Worm (Caenorhabditis elegans): ENCODE results near the gene nas-18.

Gene nas-18

DNA sequence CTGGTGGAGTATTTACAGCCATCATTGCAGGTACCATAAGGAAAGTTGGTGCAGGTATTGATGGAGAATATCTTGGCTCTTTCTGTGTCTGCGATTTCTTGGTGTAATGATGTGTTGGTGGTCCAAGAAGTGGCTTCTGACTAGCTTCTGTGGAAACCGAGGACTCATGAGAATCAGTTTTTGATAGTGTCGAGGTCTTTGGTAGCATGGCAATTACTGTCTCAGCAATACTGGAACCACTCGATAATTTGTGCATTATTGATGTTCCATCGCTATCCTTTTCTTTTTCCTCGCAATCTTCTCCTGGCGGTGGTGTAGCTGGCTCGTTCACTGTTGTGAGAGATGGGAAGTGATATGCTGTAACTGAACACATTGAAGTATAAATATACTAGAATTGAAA lies 32.7 kb upstream of the nas-18 start:
- TF ChIP-seq pag-3 (tag; optimal IDR thresholded peaks at IDR 0.05; ENCODE audit: borderline replicate concordance, insufficient read depth) (no peak), zip-4 (GFP tag; optimal IDR thresholded peaks at IDR 0.05) (no peak)

DNA sequence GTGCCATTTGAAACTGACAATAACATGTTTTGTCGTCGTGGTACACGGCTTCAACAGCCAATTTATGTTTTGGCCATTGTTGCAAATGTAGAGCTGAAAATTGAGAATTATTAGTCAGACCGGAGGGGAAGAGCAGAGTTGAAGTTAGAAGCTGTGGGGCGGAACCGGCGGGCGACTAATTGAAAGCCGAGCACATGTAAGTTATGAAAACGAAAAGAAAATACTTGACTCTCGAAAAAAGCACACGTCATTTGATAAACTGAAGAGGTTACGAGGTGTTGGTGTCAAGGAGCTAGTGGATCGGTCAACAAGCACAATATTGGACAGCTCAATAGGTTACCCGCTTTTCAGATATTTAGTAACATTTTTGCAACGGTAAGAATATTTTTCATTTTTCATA lies 30.1 kb upstream of the nas-18 start, which contains the start of gene dop-5:
TSS of gene dop-5 (minus strand) at position 101 of the 400 bp plus-strand sequence.
- TF ChIP-seq nhr-47 (tag; optimal IDR thresholded peaks at IDR 0.05) (no peak), unc-30 (tag; optimal IDR thresholded peaks at IDR 0.05) (no peak), dsc-1 (tag; optimal IDR thresholded peaks at IDR 0.05) (no peak), grh-1 (GFP tag; IDR thresholded peaks at IDR 0.05) (no peak), nhr-76 (tag; optimal IDR thresholded peaks at IDR 0.05) (no peak), snu-23 (GFP tag; optimal IDR thresholded peaks at IDR 0.05) (no peak), jun-1 (tag; optimal IDR thresholded peaks at IDR 0.05) (no peak), nhr-237 (tag; optimal IDR thresholded peaks at IDR 0.05) (no peak), nhr-28 (tag; optimal IDR thresholded peaks at IDR 0.05) (no peak), ceh-90 (tag; optimal IDR thresholded peaks at IDR 0.05) (no peak), ceh-82 (tag; optimal IDR thresholded peaks at IDR 0.05) (no peak), ztf-11 (tag; optimal IDR thresholded peaks at IDR 0.05) (no peak), xbp-1 (tag; optimal IDR thresholded peaks at IDR 0.05) (no peak), lin-13 (GFP tag; optimal IDR thresholded peaks at IDR 0.05) (no peak), mab-9 (GFP tag; IDR thresholded peaks at IDR 0.05) (no peak), mef-2 (tag; optimal IDR thresholded peaks at IDR 0.05) (no peak), hlh-4 (tag; optimal IDR thresholded peaks at IDR 0.05) (no peak)

DNA sequence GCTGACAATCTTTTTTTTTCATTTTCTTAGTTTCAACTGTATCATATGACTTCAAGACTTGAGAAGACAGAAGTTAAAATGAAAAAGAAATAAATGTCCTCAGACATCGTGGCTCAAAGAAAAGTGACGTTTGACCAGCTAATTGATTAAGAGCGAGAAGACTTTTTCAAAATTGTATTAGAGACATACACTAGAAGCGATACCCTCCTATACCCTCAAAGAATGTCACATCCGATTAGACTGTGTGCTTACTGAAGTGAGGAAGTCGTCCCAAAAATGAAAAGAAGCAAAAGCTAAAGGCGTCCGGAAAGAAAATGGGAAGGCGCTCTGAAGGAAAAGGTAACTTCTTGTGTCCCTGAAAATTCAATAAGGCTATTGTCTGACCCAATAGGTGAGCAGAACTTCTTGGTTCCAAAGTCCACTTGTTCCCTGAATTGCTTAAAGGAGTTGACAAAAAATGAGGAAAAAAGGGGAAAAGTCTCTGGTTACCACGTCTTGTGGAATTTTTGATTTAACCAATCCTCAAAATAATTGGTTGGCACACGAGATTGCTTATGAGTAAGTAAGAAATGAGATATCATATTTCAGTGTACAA lies 23.9 kb upstream of the nas-18 start:
- TF ChIP-seq grh-1 (GFP tag; IDR thresholded peaks at IDR 0.05) (no peak), lin-15B (tag; optimal IDR thresholded peaks at IDR 0.05) (no peak), F16B12.6 (tag; optimal IDR thresholded peaks at IDR 0.05) (no peak), egl-13 (tag; optimal IDR thresholded peaks at IDR 0.05) (peak; percentile 48), nhr-76 (tag; optimal IDR thresholded peaks at IDR 0.05) (no peak), dsc-1 (tag; optimal IDR thresholded peaks at IDR 0.05) (no peak), lin-14 (GFP tag; optimal IDR thresholded peaks at IDR 0.05) (peak; percentile 19), isw-1 (GFP tag; IDR thresholded peaks at IDR 0.05) (no peak), hlh-17 (GFP tag; optimal IDR thresholded peaks at IDR 0.05; ENCODE audit: borderline replicate concordance) (no peak), unc-86 (tag; optimal IDR thresholded peaks at IDR 0.05) (no peak)

DNA sequence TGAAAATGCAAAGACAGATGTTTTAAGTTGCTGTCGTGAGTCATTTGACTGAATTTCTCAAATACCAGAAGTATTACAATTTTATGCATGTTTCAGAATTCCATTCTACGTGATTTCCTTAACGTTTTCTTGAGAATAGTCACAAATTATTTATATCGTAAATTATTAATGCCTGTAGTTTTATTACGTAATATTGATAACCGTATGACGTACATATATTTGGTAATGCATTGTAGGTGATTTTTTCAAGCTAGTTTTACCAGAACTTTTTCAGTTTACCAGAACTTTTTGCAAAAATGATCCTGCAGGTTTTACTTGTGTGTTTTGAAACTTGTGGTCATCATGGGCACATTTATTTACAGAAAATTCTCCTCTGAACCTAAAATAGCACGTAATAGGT lies 22.3 kb upstream of the nas-18 start:
- TF ChIP-seq C04F5.9 (tag; optimal IDR thresholded peaks at IDR 0.05) (no peak), egl-27 (tag; optimal IDR thresholded peaks at IDR 0.05) (no peak), blmp-1 (tag; optimal IDR thresholded peaks at IDR 0.05) (no peak), swsn-7 (tag; optimal IDR thresholded peaks at IDR 0.05) (no peak), dpl-1 (GFP tag; optimal IDR thresholded peaks at IDR 0.05) (no peak), efl-1 (optimal IDR thresholded peaks at IDR 0.05) (no peak), efl-1 (GFP tag; optimal IDR thresholded peaks at IDR 0.05 in 1 of 2) (no peak), dsc-1 (tag; optimal IDR thresholded peaks at IDR 0.05) (peak; percentile 12)

DNA sequence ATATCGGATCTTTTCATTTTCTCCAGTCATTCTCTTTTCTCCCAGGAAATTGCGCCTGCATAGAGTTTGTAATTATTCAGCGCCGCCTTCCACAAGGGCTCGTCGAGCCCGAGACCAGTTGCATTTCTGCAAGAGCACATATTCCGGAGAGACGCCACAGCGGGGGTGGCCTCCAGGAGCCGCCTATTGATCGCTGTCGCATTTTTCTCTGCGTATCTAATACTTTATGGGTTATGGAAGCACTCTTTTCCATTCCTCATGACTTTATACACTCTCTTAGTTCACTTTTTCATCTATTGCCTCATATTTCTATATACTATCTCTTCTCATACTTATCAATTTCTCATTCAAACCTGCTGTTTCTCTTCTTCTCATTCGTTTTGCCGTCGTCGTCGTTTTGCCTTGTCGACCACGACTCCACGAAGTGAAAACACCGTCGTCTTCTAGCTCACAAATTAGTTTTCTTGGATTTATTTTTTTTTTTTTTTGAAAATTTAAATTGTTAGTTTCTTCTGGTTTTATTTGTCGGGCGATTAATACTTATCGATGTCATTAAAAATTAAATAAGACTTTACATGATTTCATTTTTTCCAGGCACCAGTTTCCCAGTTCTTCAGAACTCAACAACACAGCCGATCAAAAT lies 21.0 kb upstream of the nas-18 start, which contains the start of gene cnb-1:
TSS of gene cnb-1 (plus strand) at position 593 of the 643 bp plus-strand sequence.
- TF ChIP-seq nhr-20 (tag; optimal IDR thresholded peaks at IDR 0.05), result peak; percentile 59
- peak; percentile 56 for TF ChIP-seq jun-1 (tag; optimal IDR thresholded peaks at IDR 0.05)
- TF ChIP-seq egl-13 (tag; optimal IDR thresholded peaks at IDR 0.05), result peak; percentile 81
- peak in 2 of 3 experiments; percentile 30 to 39 for TF ChIP-seq dpl-1 (GFP tag; optimal IDR thresholded peaks at IDR 0.05)
- TF ChIP-seq elt-2 (tag; optimal IDR thresholded peaks at IDR 0.05), result peak; percentile 35
- no peak for TF ChIP-seq alr-1 (tag; optimal IDR thresholded peaks at IDR 0.05; ENCODE audit: borderline replicate concordance)
- TF ChIP-seq unc-98 (GFP tag; IDR thresholded peaks at IDR 0.05), result no peak
- no peak for TF ChIP-seq sptf-1 (tag; optimal IDR thresholded peaks at IDR 0.05)
- no peak for TF ChIP-seq lin-15B (tag; optimal IDR thresholded peaks at IDR 0.05)
- peak; percentile 79 for TF ChIP-seq mep-1 (tag; optimal IDR thresholded peaks at IDR 0.05)
- TF ChIP-seq nhr-19 (GFP tag; conservative IDR thresholded peaks at IDR 0.05), result peak; percentile 62
- TF ChIP-seq lsy-2 (tag; optimal IDR thresholded peaks at IDR 0.05), result peak; percentile 66 to 73
- TF ChIP-seq ama-1 (optimal IDR thresholded peaks at IDR 0.05), result peak; percentile 29
- TF ChIP-seq lin-13 (GFP tag; optimal IDR thresholded peaks at IDR 0.05), result peak; percentile 19
- TF ChIP-seq elt-3 (tag; optimal IDR thresholded peaks at IDR 0.05), result no peak
- no peak for TF ChIP-seq hlh-17 (GFP tag; optimal IDR thresholded peaks at IDR 0.05; ENCODE audit: borderline replicate concordance)
- peak; percentile 82 for TF ChIP-seq snu-23 (GFP tag; optimal IDR thresholded peaks at IDR 0.05)
- no peak for TF ChIP-seq ceh-90 (tag; optimal IDR thresholded peaks at IDR 0.05)
- TF ChIP-seq nhr-85 (tag), result peak; percentile 77
